Worm (Caenorhabditis elegans): ENCODE results near the gene F14F9.5.

F14F9.5 gene

ce11 chrV:5098925-5099324 is 28.0 kb upstream of the F14F9.5 start, which contains the start of gene unc-46:
unc-46 (minus strand) TSS chrV:5099025.
- no peak for TF ChIP-seq ets-7 (tag; optimal IDR thresholded peaks at IDR 0.05)
- no peak for TF ChIP-seq hmg-4 (GFP tag; optimal IDR thresholded peaks at IDR 0.05)
- no peak for TF ChIP-seq tra-4 (tag; optimal IDR thresholded peaks at IDR 0.05)
- no peak for TF ChIP-seq aly-1 (tag; optimal IDR thresholded peaks at IDR 0.05)
- TF ChIP-seq tbx-37 (GFP tag; conservative IDR thresholded peaks at IDR 0.05), result no peak
- no peak for TF ChIP-seq tbx-11 (GFP tag; IDR thresholded peaks at IDR 0.05)
- TF ChIP-seq B0310.2 (tag; optimal IDR thresholded peaks at IDR 0.05), result no peak
- no peak for TF ChIP-seq F13C5.2 (tag; optimal IDR thresholded peaks at IDR 0.05)
- TF ChIP-seq scrt-1 (GFP tag; IDR thresholded peaks at IDR 0.05), result no peak
- no peak for TF ChIP-seq ceh-36 (tag; optimal IDR thresholded peaks at IDR 0.05)
- TF ChIP-seq ama-1 (optimal IDR thresholded peaks at IDR 0.05), result no peak
- no peak for TF ChIP-seq ceh-13 (GFP tag; optimal IDR thresholded peaks at IDR 0.05)

- no peak for TF ChIP-seq ceh-36 (tag; optimal IDR thresholded peaks at IDR 0.05)
Observed at ce11 chrV:5102017-5102416, 24.9 kb upstream of the F14F9.5 start, which contains the start of gene srab-1. srab-1 (minus strand) TSS chrV:5102117.

- TF ChIP-seq hmbx-1 (tag; optimal IDR thresholded peaks at IDR 0.05) (no peak), aly-1 (tag; optimal IDR thresholded peaks at IDR 0.05) (no peak), tbx-11 (GFP tag; IDR thresholded peaks at IDR 0.05) (no peak), ceh-36 (tag; optimal IDR thresholded peaks at IDR 0.05) (no peak), tbx-37 (GFP tag; conservative IDR thresholded peaks at IDR 0.05) (no peak), tra-4 (tag; optimal IDR thresholded peaks at IDR 0.05) (no peak)
Observed at ce11 chrV:5104934-5105333, 22.0 kb upstream of the F14F9.5 start, which contains the start of gene srab-2. srab-2 (minus strand) TSS chrV:5105034.

- TF ChIP-seq hnd-1 (tag; optimal IDR thresholded peaks at IDR 0.05) (no peak), tbx-11 (GFP tag; IDR thresholded peaks at IDR 0.05) (no peak), ceh-13 (GFP tag; optimal IDR thresholded peaks at IDR 0.05) (no peak), ama-1 (optimal IDR thresholded peaks at IDR 0.05) (no peak), pes-1 (GFP tag; IDR thresholded peaks at IDR 0.05) (no peak), F13C5.2 (tag; optimal IDR thresholded peaks at IDR 0.05) (no peak), ceh-36 (tag; optimal IDR thresholded peaks at IDR 0.05) (no peak), scrt-1 (GFP tag; IDR thresholded peaks at IDR 0.05) (no peak), flt-1 (GFP tag; IDR thresholded peaks at IDR 0.05) (no peak), hmg-4 (GFP tag; optimal IDR thresholded peaks at IDR 0.05) (no peak)
Observed at ce11 chrV:5107816-5108215, 19.1 kb upstream of the F14F9.5 start, which contains the start of gene srab-3. srab-3 (minus strand) TSS chrV:5107916.

- TF ChIP-seq hnd-1 (tag; optimal IDR thresholded peaks at IDR 0.05), result no peak
Observed at ce11 chrV:5110684-5111083, 16.2 kb upstream of the F14F9.5 start, which contains the start of gene ugt-63. ugt-63 (minus strand) TSS chrV:5110772.

- TF ChIP-seq hnd-1 (tag; optimal IDR thresholded peaks at IDR 0.05) (no peak), B0310.2 (tag; optimal IDR thresholded peaks at IDR 0.05) (no peak), pes-1 (GFP tag; IDR thresholded peaks at IDR 0.05) (no peak), scrt-1 (GFP tag; IDR thresholded peaks at IDR 0.05) (no peak), aly-1 (tag; optimal IDR thresholded peaks at IDR 0.05) (no peak), ceh-36 (tag; optimal IDR thresholded peaks at IDR 0.05) (no peak), flt-1 (GFP tag; IDR thresholded peaks at IDR 0.05) (no peak), tbx-11 (GFP tag; IDR thresholded peaks at IDR 0.05) (no peak), tbx-37 (GFP tag; conservative IDR thresholded peaks at IDR 0.05) (no peak), hmg-4 (GFP tag; optimal IDR thresholded peaks at IDR 0.05) (no peak), hmbx-1 (tag; optimal IDR thresholded peaks at IDR 0.05) (no peak), ets-7 (tag; optimal IDR thresholded peaks at IDR 0.05) (no peak), tra-4 (tag; optimal IDR thresholded peaks at IDR 0.05) (no peak), ceh-13 (GFP tag; optimal IDR thresholded peaks at IDR 0.05) (no peak), sea-1 (GFP tag; conservative IDR thresholded peaks at IDR 0.05) (no peak), ama-1 (optimal IDR thresholded peaks at IDR 0.05) (no peak)
Observed at ce11 chrV:5113654-5114053, 13.2 kb upstream of the F14F9.5 start, which contains the start of gene C04F5.8. C04F5.8 (minus strand) TSS chrV:5113754.

ce11 chrV:5119109-5119508 is 7.8 kb upstream of the F14F9.5 start, which contains the start of gene C04F5.9:
C04F5.9 (minus strand) TSS chrV:5119209.
- TF ChIP-seq hmbx-1 (tag; optimal IDR thresholded peaks at IDR 0.05) (no peak), F13C5.2 (tag; optimal IDR thresholded peaks at IDR 0.05) (no peak), tbx-11 (GFP tag; IDR thresholded peaks at IDR 0.05) (no peak), ama-1 (optimal IDR thresholded peaks at IDR 0.05) (no peak), ceh-36 (tag; optimal IDR thresholded peaks at IDR 0.05) (no peak), sea-1 (GFP tag; conservative IDR thresholded peaks at IDR 0.05) (no peak), hmg-4 (GFP tag; optimal IDR thresholded peaks at IDR 0.05) (no peak), ceh-13 (GFP tag; optimal IDR thresholded peaks at IDR 0.05) (no peak), hnd-1 (tag; optimal IDR thresholded peaks at IDR 0.05) (no peak)

ce11 chrV:5119679-5120078 is 7.2 kb upstream of the F14F9.5 start, which contains the start of gene sid-1:
sid-1 (plus strand) TSS chrV:5119970.
- no peak for TF ChIP-seq tbx-37 (GFP tag; conservative IDR thresholded peaks at IDR 0.05)
- no peak for TF ChIP-seq scrt-1 (GFP tag; IDR thresholded peaks at IDR 0.05)
- no peak for TF ChIP-seq aly-1 (tag; optimal IDR thresholded peaks at IDR 0.05)
- no peak for TF ChIP-seq hmg-4 (GFP tag; optimal IDR thresholded peaks at IDR 0.05)
- TF ChIP-seq sea-1 (GFP tag; conservative IDR thresholded peaks at IDR 0.05), result no peak
- no peak for TF ChIP-seq flt-1 (GFP tag; IDR thresholded peaks at IDR 0.05)
- TF ChIP-seq B0310.2 (tag; optimal IDR thresholded peaks at IDR 0.05), result no peak
- TF ChIP-seq ets-7 (tag; optimal IDR thresholded peaks at IDR 0.05), result no peak
- no peak for TF ChIP-seq pes-1 (GFP tag; IDR thresholded peaks at IDR 0.05)
- TF ChIP-seq ama-1 (optimal IDR thresholded peaks at IDR 0.05), result no peak
- TF ChIP-seq ceh-36 (tag; optimal IDR thresholded peaks at IDR 0.05), result no peak
- no peak for TF ChIP-seq hmbx-1 (tag; optimal IDR thresholded peaks at IDR 0.05)
- no peak for TF ChIP-seq tra-4 (tag; optimal IDR thresholded peaks at IDR 0.05)
- no peak for TF ChIP-seq tbx-11 (GFP tag; IDR thresholded peaks at IDR 0.05)
- TF ChIP-seq F13C5.2 (tag; optimal IDR thresholded peaks at IDR 0.05), result no peak
- TF ChIP-seq hnd-1 (tag; optimal IDR thresholded peaks at IDR 0.05), result no peak
